Worm (Caenorhabditis elegans) whole organism, young adult: ENCODE results near the gene Y32B12B.2.

ENCODE experiments used
- B0336.3 ChIP-seq: fragments of 200-800 bp; sonication (Bioruptor generic); IDR thresholded peaks from 2 replicates; pipeline ENCODE4 v1.3.6; 2022; ENCODE audit warnings: missing genetic modification characterization, missing compliant biosample characterization
- F10E7.11 ChIP-seq: sonication (generic microtip); optimal IDR thresholded peaks from 2 replicates; lab custom pipeline; 2017; ENCODE audit warnings: mild to moderate bottlenecking, missing genetic modification characterization, moderate library complexity, missing compliant biosample characterization
- F37B4.10 ChIP-seq: fragments of 200-800 bp; sonication (Bioruptor generic); IDR thresholded peaks from 2 replicates; pipeline ENCODE4 v1.3.6; 2022; ENCODE audit warnings: missing genetic modification characterization, missing compliant biosample characterization
- F39B2.1 ChIP-seq: fragments of 200-800 bp; sonication (Bioruptor generic); IDR thresholded peaks from 2 replicates; pipeline ENCODE4 v1.3.6; 2022; ENCODE audit warnings: missing genetic modification reagents, missing genetic modification characterization, missing compliant biosample characterization
- F55B11.4 ChIP-seq: sonication (generic microtip); optimal IDR thresholded peaks from 2 replicates; lab custom pipeline; 2016; ENCODE audit warnings: missing compliant biosample characterization, missing genetic modification characterization, borderline replicate concordance; ENCODE audit not compliant: insufficient read depth
- F57C9.4 ChIP-seq: sonication (generic microtip); optimal IDR thresholded peaks from 2 replicates; lab custom pipeline; 2017; ENCODE audit warnings: mild to moderate bottlenecking, missing genetic modification characterization, missing compliant biosample characterization
- K11D2.4 ChIP-seq: fragments of 200-800 bp; sonication (Bioruptor generic); IDR thresholded peaks from 2 replicates; pipeline ENCODE4 v1.3.6; 2022; ENCODE audit warnings: missing genetic modification reagents, missing genetic modification characterization, missing compliant biosample characterization
- K12H6.12 ChIP-seq: fragments of 200-800 bp; sonication (Bioruptor generic); optimal IDR thresholded peaks from 2 replicates; lab custom pipeline; 2018; ENCODE audit warnings: mild to moderate bottlenecking, missing genetic modification characterization, missing compliant biosample characterization
- Y53G8AR.9 ChIP-seq: fragments of 200-800 bp; sonication (Bioruptor generic); conservative IDR thresholded peaks from 2 replicates; pipeline ENCODE4 v1.3.6; 2022; ENCODE audit warnings: missing genetic modification reagents, missing genetic modification characterization, missing compliant biosample characterization
- Y67H2A.10 ChIP-seq: fragments of 200-800 bp; sonication (Bioruptor generic); conservative IDR thresholded peaks from 2 replicates; pipeline ENCODE4 v1.3.6; 2022; ENCODE audit warnings: missing genetic modification reagents, missing genetic modification characterization, missing compliant biosample characterization
- Y95B8A.8 ChIP-seq: fragments of 200-800 bp; sonication (Bioruptor generic); IDR thresholded peaks from 2 replicates; pipeline ENCODE4 v1.3.6; 2022; ENCODE audit warnings: missing genetic modification reagents, missing genetic modification characterization, missing compliant biosample characterization
- ZK185.1 ChIP-seq: sonication (generic microtip); optimal IDR thresholded peaks from 2 replicates; lab custom pipeline; 2016; ENCODE audit warnings: mild to moderate bottlenecking, missing genetic modification characterization, missing compliant biosample characterization; ENCODE audit not compliant: poor library complexity, severe bottlenecking
- ama-1 ChIP-seq, 3 experiments: fragments of 150-350 bp in 1 of 3; sonication (generic microtip) in 2 of 3; optimal IDR thresholded peaks; 2 replicates each; lab custom pipeline; 2014 to 2018; ENCODE audit warnings: missing biosample characterization in 2 of 3, missing genetic modification characterization in 2 of 3, missing genetic modification reagents in 2 of 3
- atf-7 ChIP-seq: sonication (generic microtip); optimal IDR thresholded peaks from 2 replicates; lab custom pipeline; 2017; ENCODE audit warnings: mild to moderate bottlenecking, missing genetic modification characterization, missing compliant biosample characterization
- attf-6 ChIP-seq: fragments of 200-800 bp; sonication (Bioruptor generic); IDR thresholded peaks from 2 replicates; pipeline ENCODE4 v1.3.6; 2022; ENCODE audit warnings: missing genetic modification reagents, missing genetic modification characterization, missing compliant biosample characterization
- bed-1 ChIP-seq: fragments of 200-800 bp; sonication (Bioruptor generic); IDR thresholded peaks from 2 replicates; pipeline ENCODE4 v1.3.6; 2022; ENCODE audit warnings: missing genetic modification reagents, missing genetic modification characterization, missing compliant biosample characterization
- cebp-2 ChIP-seq: fragments of 200-800 bp; sonication (Bioruptor generic); IDR thresholded peaks from 2 replicates; pipeline ENCODE4 v1.3.6; 2022; ENCODE audit warnings: missing genetic modification characterization, missing compliant biosample characterization
- ceh-79 ChIP-seq: sonication (generic microtip); optimal IDR thresholded peaks from 2 replicates; lab custom pipeline; 2017; ENCODE audit warnings: mild to moderate bottlenecking, missing genetic modification characterization, missing compliant biosample characterization
- die-1 ChIP-seq: sonication (generic microtip); optimal IDR thresholded peaks from 2 replicates; lab custom pipeline; 2016; ENCODE audit warnings: missing genotype, mild to moderate bottlenecking, missing genetic modification characterization, missing compliant biosample characterization
- dpff-1 ChIP-seq: sonication (generic microtip); optimal IDR thresholded peaks from 2 replicates; lab custom pipeline; 2017; ENCODE audit warnings: mild to moderate bottlenecking, missing genetic modification characterization, missing compliant biosample characterization
- efl-1 ChIP-seq: fragments of 150-350 bp; optimal IDR thresholded peaks from 2 replicates; lab custom pipeline; 2014; ENCODE audit warnings: missing biosample characterization, missing genetic modification reagents, missing genetic modification characterization
- ekl-4 ChIP-seq: fragments of 200-800 bp; sonication (Bioruptor generic); IDR thresholded peaks from 2 replicates; pipeline ENCODE4 v1.3.6; 2022; ENCODE audit warnings: missing genetic modification reagents, missing genetic modification characterization, missing compliant biosample characterization
- fkh-3 ChIP-seq: sonication (generic microtip); optimal IDR thresholded peaks from 2 replicates; lab custom pipeline; 2016; ENCODE audit warnings: mild to moderate bottlenecking, missing genetic modification characterization, missing compliant biosample characterization
- hlh-12 ChIP-seq: sonication (generic microtip); optimal IDR thresholded peaks from 2 replicates; lab custom pipeline; 2016; ENCODE audit warnings: missing genetic modification characterization, missing compliant biosample characterization
- hmg-20 ChIP-seq: fragments of 200-800 bp; sonication (Bioruptor generic); IDR thresholded peaks from 2 replicates; pipeline ENCODE4 v1.3.6; 2022; ENCODE audit warnings: missing genetic modification reagents, missing genetic modification characterization, missing compliant biosample characterization
- hrde-1 ChIP-seq: sonication (generic microtip); optimal IDR thresholded peaks from 2 replicates; lab custom pipeline; 2016; ENCODE audit warnings: missing genetic modification characterization, mild to moderate bottlenecking, missing compliant biosample characterization, moderate library complexity, missing genotype, missing genetic modification reagents, borderline replicate concordance
- lag-1 ChIP-seq: fragments of 200-800 bp; sonication (Bioruptor generic); IDR thresholded peaks from 2 replicates; pipeline ENCODE4 v1.3.6; 2022; ENCODE audit warnings: missing genetic modification reagents, missing genetic modification characterization, missing compliant biosample characterization
- let-526 ChIP-seq: fragments of 200-800 bp; sonication (Bioruptor generic); IDR thresholded peaks from 2 replicates; pipeline ENCODE4 v1.3.6; 2022; ENCODE audit warnings: missing genetic modification reagents, missing genetic modification characterization, missing compliant biosample characterization
- let-607 ChIP-seq, 2 experiments: fragments of 200-800 bp in 1 of 2; sonication (Bioruptor generic) in 1 of 2; sonication (generic microtip) in 1 of 2; optimal IDR thresholded peaks; 2 replicates each; lab custom pipeline; 2016 to 2018; ENCODE audit warnings: mild to moderate bottlenecking in 2 of 2, missing compliant biosample characterization in 2 of 2, missing genetic modification characterization in 2 of 2, moderate library complexity in 2 of 2, missing genotype in 1 of 2
- lin-35 ChIP-seq, 3 experiments: fragments of 150-350 bp in 2 of 3; sonication (generic microtip) in 1 of 3; optimal IDR thresholded peaks; 2 replicates each; lab custom pipeline; 2014 to 2018; ENCODE audit warnings: missing biosample characterization in 3 of 3, missing genetic modification characterization in 3 of 3, missing genetic modification reagents in 3 of 3
- madf-3 ChIP-seq: fragments of 200-800 bp; sonication (Bioruptor generic); IDR thresholded peaks from 2 replicates; pipeline ENCODE4 v1.3.6; 2022; ENCODE audit warnings: missing genetic modification reagents, missing genetic modification characterization, missing compliant biosample characterization
- madf-6 ChIP-seq: fragments of 200-800 bp; sonication (Bioruptor generic); IDR thresholded peaks from 2 replicates; pipeline ENCODE4 v1.3.6; 2022; ENCODE audit warnings: missing genetic modification reagents, missing genetic modification characterization, missing compliant biosample characterization
- mel-28 ChIP-seq: sonication (generic microtip); optimal IDR thresholded peaks from 2 replicates; lab custom pipeline; 2016; ENCODE audit warnings: borderline replicate concordance, mild to moderate bottlenecking, missing genetic modification characterization, missing compliant biosample characterization
- mes-4 ChIP-seq: sonication (generic microtip); optimal IDR thresholded peaks from 2 replicates; lab custom pipeline; 2016; ENCODE audit warnings: missing genotype, missing genetic modification characterization, missing compliant biosample characterization
- nhr-120 ChIP-seq: fragments of 200-800 bp; sonication (Bioruptor generic); IDR thresholded peaks from 2 replicates; pipeline ENCODE4 v1.3.6; 2022; ENCODE audit warnings: missing genetic modification characterization, missing compliant biosample characterization
- nhr-179 ChIP-seq: sonication (generic microtip); optimal IDR thresholded peaks from 2 replicates; lab custom pipeline; 2016; ENCODE audit warnings: mild to moderate bottlenecking, missing genetic modification characterization, missing compliant biosample characterization
- rcor-1 ChIP-seq: fragments of 200-800 bp; sonication (Bioruptor generic); IDR thresholded peaks from 2 replicates; pipeline ENCODE4 v1.3.6; 2022; ENCODE audit warnings: missing genetic modification reagents, missing genetic modification characterization, missing compliant biosample characterization
- repo-1 ChIP-seq: sonication (generic microtip); optimal IDR thresholded peaks from 2 replicates; lab custom pipeline; 2017; ENCODE audit warnings: mild to moderate bottlenecking, missing genetic modification characterization, missing compliant biosample characterization
- snpc-3.4 ChIP-seq: sonication (generic microtip); optimal IDR thresholded peaks from 2 replicates; lab custom pipeline; 2017; ENCODE audit warnings: missing genetic modification characterization, mild to moderate bottlenecking, missing compliant biosample characterization, antibody characterized with exemption, moderate library complexity, missing genotype, missing genetic modification reagents
- snpc-4 ChIP-seq, 5 experiments: fragments of 150-350 bp in 1 of 5; sonication (generic microtip) in 4 of 5; optimal IDR thresholded peaks; 2 replicates each; lab custom pipeline; 2014 to 2018; ENCODE audit warnings: missing genetic modification characterization in 5 of 5, missing biosample characterization in 3 of 5, antibody characterized with exemption in 2 of 5, mild to moderate bottlenecking in 2 of 5, missing compliant biosample characterization in 2 of 5, missing genotype in 2 of 5, moderate library complexity in 2 of 5, missing genetic modification reagents in 1 of 5
- sptf-2 ChIP-seq: fragments of 200-800 bp; sonication (Bioruptor generic); optimal IDR thresholded peaks from 2 replicates; lab custom pipeline; 2018; ENCODE audit warnings: mild to moderate bottlenecking, missing genetic modification characterization, missing compliant biosample characterization
- tlf-1 ChIP-seq: fragments of 200-800 bp; sonication (Bioruptor generic); optimal IDR thresholded peaks from 2 replicates; lab custom pipeline; 2018; ENCODE audit warnings: mild to moderate bottlenecking, missing genetic modification characterization, missing compliant biosample characterization
- unc-130 ChIP-seq: sonication (generic microtip); optimal IDR thresholded peaks from 2 replicates; lab custom pipeline; 2016; ENCODE audit warnings: missing genetic modification reagents, missing genetic modification characterization, missing compliant biosample characterization
- xnd-1 ChIP-seq: sonication (generic microtip); optimal IDR thresholded peaks from 2 replicates; lab custom pipeline; 2016; ENCODE audit warnings: missing genotype, missing genetic modification reagents, missing genetic modification characterization, missing compliant biosample characterization
- zfh-2 ChIP-seq: fragments of 200-800 bp; sonication (Bioruptor generic); conservative IDR thresholded peaks from 2 replicates; pipeline ENCODE4 v1.3.6; 2022; ENCODE audit warnings: missing genetic modification reagents, missing genetic modification characterization, missing compliant biosample characterization
- ztf-18 ChIP-seq: sonication (generic microtip); optimal IDR thresholded peaks from 2 replicates; lab custom pipeline; 2016; ENCODE audit warnings: missing genotype, mild to moderate bottlenecking, missing genetic modification characterization, missing compliant biosample characterization
- ztf-22 ChIP-seq: fragments of 200-800 bp; sonication (Bioruptor generic); optimal IDR thresholded peaks from 2 replicates; lab custom pipeline; 2018; ENCODE audit warnings: mild to moderate bottlenecking, missing genetic modification characterization, moderate library complexity, missing compliant biosample characterization
- ztf-25 ChIP-seq: fragments of 200-800 bp; sonication (Bioruptor generic); IDR thresholded peaks from 2 replicates; pipeline ENCODE4 v1.3.6; 2022; ENCODE audit warnings: missing genetic modification reagents, missing genetic modification characterization, missing compliant biosample characterization
- ztf-3 ChIP-seq: fragments of 200-800 bp; sonication (Bioruptor generic); optimal IDR thresholded peaks from 2 replicates; lab custom pipeline; 2018; ENCODE audit warnings: mild to moderate bottlenecking, missing genetic modification characterization, missing compliant biosample characterization

The Y32B12B.2 gene

ce11 chrV:16593792-16594059 lies 55.5 kb downstream of the Y32B12B.2 start:
- TF ChIP-seq ZK185.1 (tag; lab: Kevin White, UChicago) (no peak), hmg-20 (GFP tag; lab: Robert Waterston, UW) (no peak), ztf-22 (GFP tag; lab: Kevin White, UChicago) (no peak), madf-3 (GFP tag; lab: Robert Waterston, UW) (no peak), tlf-1 (GFP tag; lab: Kevin White, UChicago) (no peak), zfh-2 (peak; percentile 85), madf-6 (no peak), unc-130 (GFP tag; lab: Kevin White, UChicago) (no peak), snpc-3.4 (tag; lab: Kevin White, UChicago) (no peak), ceh-79 (tag; lab: Kevin White, UChicago) (no peak), rcor-1 (GFP tag; lab: Robert Waterston, UW) (no peak), lin-35 (GFP tag; optimal IDR thresholded peaks at IDR 0.05; lab: Kevin White, UChicago) (no peak), bed-1 (GFP tag; lab: Robert Waterston, UW) (no peak), nhr-120 (GFP tag; lab: Robert Waterston, UW) (no peak), let-607 (tag; optimal IDR thresholded peaks at IDR 0.05; lab: Kevin White, UChicago) (no peak), F10E7.11 (tag; lab: Kevin White, UChicago) (no peak), Y95B8A.8 (GFP tag; lab: Robert Waterston, UW) (peak; percentile 44), let-526 (no peak), Y67H2A.10 (GFP tag; lab: Robert Waterston, UW) (no peak), K12H6.12 (tag; lab: Kevin White, UChicago) (no peak), fkh-3 (tag; lab: Kevin White, UChicago) (no peak), mes-4 (tag; lab: Kevin White, UChicago) (no peak), ekl-4 (0 out of 2 replicates have a peak, but pooled peaks have one; percentile 22), F39B2.1 (GFP tag; lab: Robert Waterston, UW) (no peak), ama-1 (optimal IDR thresholded peaks at IDR 0.05; lab: Kevin White, UChicago) (no peak), ama-1 (GFP tag; optimal IDR thresholded peaks at IDR 0.05; lab: Kevin White, UChicago) (no peak), repo-1 (peak; percentile 38), Y53G8AR.9 (GFP tag; lab: Robert Waterston, UW) (0 out of 2 replicates have a peak, but pooled peaks have one; percentile 45), xnd-1 (tag; lab: Kevin White, UChicago) (no peak), F57C9.4 (no peak), efl-1 (no peak), nhr-179 (tag; lab: Kevin White, UChicago) (no peak), sptf-2 (GFP tag; lab: Kevin White, UChicago) (no peak), ztf-18 (tag; lab: Kevin White, UChicago) (no peak), F37B4.10 (GFP tag; lab: Robert Waterston, UW) (no peak), hlh-12 (tag; lab: Kevin White, UChicago) (no peak), hrde-1 (tag; lab: Kevin White, UChicago) (no peak), F55B11.4 (tag; lab: Kevin White, UChicago) (no peak), lag-1 (GFP tag; lab: Robert Waterston, UW) (no peak), dpff-1 (tag; lab: Kevin White, UChicago) (no peak), B0336.3 (GFP tag; lab: Robert Waterston, UW) (0 out of 2 replicates have a peak, but pooled peaks have one; percentile 7), cebp-2 (GFP tag; lab: Robert Waterston, UW) (peak; percentile 31; the same call in 1 of the 2 replicates), atf-7 (tag; lab: Kevin White, UChicago) (no peak), K11D2.4 (GFP tag; lab: Robert Waterston, UW) (no peak; the same call in 1 of the 2 replicates), snpc-4 (GFP tag; optimal IDR thresholded peaks at IDR 0.05; lab: Kevin White, UChicago) (no peak), snpc-4 (tag; optimal IDR thresholded peaks at IDR 0.05; lab: Kevin White, UChicago) (no peak), mel-28 (tag; lab: Kevin White, UChicago) (no peak), attf-6 (GFP tag; lab: Robert Waterston, UW) (peak; percentile 27; the same call in 1 of the 2 replicates), die-1 (tag; lab: Kevin White, UChicago) (no peak), ztf-25 (GFP tag; lab: Robert Waterston, UW) (no peak), ztf-3 (no peak)
